Worm (Caenorhabditis elegans) whole organism, L2 larva: ENCODE data around the gene C33F10.11.

Experiments used
- C34F6.9 ChIP-seq: fragments of 150-350 bp; optimal IDR thresholded peaks from 2 replicates; lab custom pipeline; 2014; ENCODE audit warnings: missing biosample characterization, missing genetic modification characterization
- F13H6.1 ChIP-seq: sonication (generic microtip); optimal IDR thresholded peaks from 2 replicates; lab custom pipeline; 2016; ENCODE audit warnings: missing genetic modification characterization, missing compliant biosample characterization
- ZK546.5 ChIP-seq: sonication (generic microtip); optimal IDR thresholded peaks from 2 replicates; lab custom pipeline; 2017; ENCODE audit warnings: missing biosample characterization, missing genetic modification characterization
- aly-2 ChIP-seq: fragments of 150-350 bp; optimal IDR thresholded peaks from 2 replicates; lab custom pipeline; 2014; ENCODE audit warnings: missing biosample characterization, missing genetic modification characterization
- blmp-1 ChIP-seq: sonication (generic microtip); optimal IDR thresholded peaks from 2 replicates; lab custom pipeline; 2017; ENCODE audit warnings: missing genetic modification characterization, mild to moderate bottlenecking, missing compliant biosample characterization, antibody characterized with exemption, moderate library complexity; ENCODE audit not compliant: insufficient read depth
- ceh-82 ChIP-seq: fragments of 150-350 bp; optimal IDR thresholded peaks from 2 replicates; lab custom pipeline; 2014; ENCODE audit warnings: missing biosample characterization, missing genetic modification characterization
- crh-2 ChIP-seq: sonication (generic microtip); optimal IDR thresholded peaks from 2 replicates; lab custom pipeline; 2017; ENCODE audit warnings: missing biosample characterization, missing genetic modification characterization
- dmd-4 ChIP-seq: sonication (generic microtip); optimal IDR thresholded peaks from 2 replicates; lab custom pipeline; 2017; ENCODE audit warnings: missing biosample characterization, missing genetic modification characterization
- egl-27 ChIP-seq: sonication (generic microtip); optimal IDR thresholded peaks from 3 replicates; lab custom pipeline; 2017; ENCODE audit warnings: missing biosample characterization, missing genetic modification reagents, missing genetic modification characterization
- elt-1 ChIP-seq: fragments of 150-350 bp; optimal IDR thresholded peaks from 2 replicates; lab custom pipeline; 2014; ENCODE audit warnings: missing biosample characterization, missing genetic modification characterization
- elt-3 ChIP-seq: sonication (generic microtip); optimal IDR thresholded peaks from 2 replicates; lab custom pipeline; 2017; ENCODE audit warnings: missing biosample characterization, missing genetic modification characterization
- fos-1 ChIP-seq: fragments of 150-350 bp; optimal IDR thresholded peaks from 2 replicates; lab custom pipeline; 2014; ENCODE audit warnings: missing biosample characterization, missing genetic modification characterization
- gmeb-1 ChIP-seq: fragments of 150-350 bp; optimal IDR thresholded peaks from 2 replicates; lab custom pipeline; 2014; ENCODE audit warnings: missing biosample characterization, missing genetic modification characterization
- lin-11 ChIP-seq: fragments of 150-350 bp; sonication (generic microtip); optimal IDR thresholded peaks from 2 replicates; lab custom pipeline; 2014; ENCODE audit warnings: missing biosample characterization, missing genetic modification characterization, inconsistent platforms, mixed read lengths
- lin-13 ChIP-seq: fragments of 150-350 bp; optimal IDR thresholded peaks from 2 replicates; lab custom pipeline; 2014; ENCODE audit warnings: missing biosample characterization, missing genetic modification reagents, missing genetic modification characterization
- lin-39 ChIP-seq: fragments of 150-350 bp; optimal IDR thresholded peaks from 2 replicates; lab custom pipeline; 2014; ENCODE audit warnings: missing biosample characterization, missing genetic modification reagents, missing genetic modification characterization
- mbf-1 ChIP-seq: sonication (generic microtip); optimal IDR thresholded peaks from 2 replicates; lab custom pipeline; 2017; ENCODE audit warnings: missing biosample characterization, missing genetic modification characterization
- mdl-1 ChIP-seq, 2 experiments: fragments of 150-350 bp in 1 of 2; sonication (generic microtip) in 1 of 2; optimal IDR thresholded peaks; 2 replicates each; lab custom pipeline; 2017; ENCODE audit warnings: missing biosample characterization in 2 of 2, missing genetic modification characterization in 2 of 2
- nhr-10 ChIP-seq: sonication (generic microtip); optimal IDR thresholded peaks from 2 replicates; lab custom pipeline; 2017; ENCODE audit warnings: missing biosample characterization, missing genetic modification characterization
- nhr-11 ChIP-seq: fragments of 150-350 bp; optimal IDR thresholded peaks from 2 replicates; lab custom pipeline; 2014; ENCODE audit warnings: missing biosample characterization, missing genetic modification characterization
- nhr-12 ChIP-seq: fragments of 150-350 bp; optimal IDR thresholded peaks from 2 replicates; lab custom pipeline; 2014; ENCODE audit warnings: missing biosample characterization, missing genetic modification characterization
- nhr-129 ChIP-seq: fragments of 150-350 bp; optimal IDR thresholded peaks from 2 replicates; lab custom pipeline; 2014; ENCODE audit warnings: missing biosample characterization, missing genetic modification characterization
- nhr-21 ChIP-seq: fragments of 150-350 bp; optimal IDR thresholded peaks from 2 replicates; lab custom pipeline; 2014; ENCODE audit warnings: missing biosample characterization, missing genetic modification characterization
- nhr-23 ChIP-seq: fragments of 150-350 bp; optimal IDR thresholded peaks from 2 replicates; lab custom pipeline; 2014; ENCODE audit warnings: missing biosample characterization, missing genetic modification reagents, missing genetic modification characterization
- nhr-237 ChIP-seq: fragments of 150-350 bp; optimal IDR thresholded peaks from 2 replicates; lab custom pipeline; 2014; ENCODE audit warnings: missing biosample characterization, missing genetic modification characterization
- nhr-25 ChIP-seq: fragments of 150-350 bp; sonication (generic microtip); optimal IDR thresholded peaks from 3 replicates; lab custom pipeline; 2014; ENCODE audit warnings: missing biosample characterization, missing genetic modification characterization
- nhr-6 ChIP-seq: fragments of 150-350 bp; optimal IDR thresholded peaks from 2 replicates; lab custom pipeline; 2014; ENCODE audit warnings: missing biosample characterization, missing genetic modification characterization
- nhr-77 ChIP-seq: fragments of 150-350 bp; optimal IDR thresholded peaks from 2 replicates; lab custom pipeline; 2014; ENCODE audit warnings: missing biosample characterization, missing genetic modification characterization
- sem-4 ChIP-seq: fragments of 150-350 bp; optimal IDR thresholded peaks from 2 replicates; lab custom pipeline; 2014; ENCODE audit warnings: missing biosample characterization, missing genetic modification reagents, missing genetic modification characterization
- skn-1 ChIP-seq: sonication (generic microtip); optimal IDR thresholded peaks from 2 replicates; lab custom pipeline; 2017; ENCODE audit warnings: missing biosample characterization, missing genetic modification characterization
- sma-3 ChIP-seq: sonication (generic microtip); optimal IDR thresholded peaks from 2 replicates; lab custom pipeline; 2016; ENCODE audit warnings: missing genetic modification reagents, missing genetic modification characterization, missing compliant biosample characterization
- sma-9 ChIP-seq, 2 experiments: fragments of 150-350 bp in 1 of 2; sonication (generic microtip) in 1 of 2; optimal IDR thresholded peaks; 2 replicates each; lab custom pipeline; 2014 to 2016; ENCODE audit warnings: missing genetic modification characterization in 2 of 2, mild to moderate bottlenecking in 1 of 2, missing biosample characterization in 1 of 2, missing compliant biosample characterization in 1 of 2, missing genetic modification reagents in 1 of 2, moderate library complexity in 1 of 2
- snpc-4 ChIP-seq: fragments of 150-350 bp; optimal IDR thresholded peaks from 2 replicates; lab custom pipeline; 2014; ENCODE audit warnings: missing biosample characterization, missing genetic modification characterization
- unc-39 ChIP-seq: fragments of 150-350 bp; optimal IDR thresholded peaks from 2 replicates; lab custom pipeline; 2014; ENCODE audit warnings: missing biosample characterization, missing genetic modification characterization
- unc-55 ChIP-seq: fragments of 150-350 bp; sonication (generic microtip); optimal IDR thresholded peaks from 3 replicates; lab custom pipeline; 2014; ENCODE audit warnings: missing biosample characterization, missing genetic modification reagents, missing genetic modification characterization
- unc-62 ChIP-seq: fragments of 150-350 bp; optimal IDR thresholded peaks from 2 replicates; lab custom pipeline; 2014; ENCODE audit warnings: missing biosample characterization, missing genetic modification reagents, missing genetic modification characterization
- zag-1 ChIP-seq: fragments of 150-350 bp; optimal IDR thresholded peaks from 2 replicates; lab custom pipeline; 2014; ENCODE audit warnings: missing biosample characterization, missing genetic modification characterization
- ztf-1 ChIP-seq: fragments of 200-800 bp; sonication (Bioruptor generic); conservative IDR thresholded peaks from 2 replicates; pipeline ENCODE4 v1.3.6; 2022; ENCODE audit warnings: missing genetic modification characterization, missing compliant biosample characterization
- ztf-4 ChIP-seq: fragments of 150-350 bp; optimal IDR thresholded peaks from 2 replicates; lab custom pipeline; 2014; ENCODE audit warnings: missing biosample characterization, missing genetic modification characterization

Gene C33F10.11

ce11 chrII:4834761-4835160, at the start of gene C33F10.11, which contains the start of gene C33F10.1:
Gene C33F10.11, minus strand, starts transcription at chrII:4834861.
Gene C33F10.1, plus strand, starts transcription at chrII:4835023.
- no peak for TF ChIP-seq nhr-12 (tag; lab: Kevin White, UChicago)
- TF ChIP-seq mdl-1 (tag; optimal IDR thresholded peaks at IDR 0.05; lab: Kevin White, UChicago) = no peak
- TF ChIP-seq blmp-1 (tag; lab: Kevin White, UChicago) = no peak
- TF ChIP-seq C34F6.9 (tag; lab: Kevin White, UChicago) = no peak
- TF ChIP-seq lin-13 (GFP tag; lab: Kevin White, UChicago) = no peak
- no peak for TF ChIP-seq ceh-82 (tag; lab: Kevin White, UChicago)
- no peak for TF ChIP-seq aly-2 (tag; lab: Kevin White, UChicago)
- TF ChIP-seq nhr-10 (tag; lab: Kevin White, UChicago) = no peak
- no peak for TF ChIP-seq ztf-1 (GFP tag; lab: Robert Waterston, UW)
- no peak for TF ChIP-seq nhr-77 (tag; lab: Kevin White, UChicago)
- no peak for TF ChIP-seq elt-1 (tag; lab: Kevin White, UChicago)
- TF ChIP-seq skn-1 (tag; lab: Kevin White, UChicago) = no peak
- no peak for TF ChIP-seq mbf-1
- TF ChIP-seq lin-11 (tag; lab: Kevin White, UChicago) = no peak
- TF ChIP-seq nhr-25 (tag; lab: Kevin White, UChicago) = no peak

DNA sequence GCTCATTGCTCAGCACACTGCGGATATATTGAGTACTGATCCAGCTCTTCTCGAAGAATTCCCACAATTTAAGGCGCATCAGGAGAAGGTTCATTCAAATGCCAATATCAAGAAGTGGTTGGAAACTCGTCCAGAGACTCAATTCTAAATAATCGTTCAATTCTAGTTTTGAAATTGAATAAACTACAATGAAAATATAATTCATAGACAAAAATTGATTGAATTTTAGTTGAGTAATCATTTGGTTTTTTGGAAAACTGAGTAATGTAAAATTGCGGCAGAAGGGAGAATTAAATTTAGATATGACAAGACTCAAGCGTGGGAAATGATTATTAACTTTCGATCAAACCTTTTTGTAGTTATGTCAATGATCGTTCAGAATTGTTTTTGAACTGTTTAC, 49.7 kb upstream of the C33F10.11 start:
- no peak for TF ChIP-seq dmd-4 (tag; lab: Kevin White, UChicago)
- no peak for TF ChIP-seq snpc-4 (tag; lab: Kevin White, UChicago)
- no peak for TF ChIP-seq unc-39 (tag; lab: Kevin White, UChicago)
- TF ChIP-seq ZK546.5 (tag; lab: Kevin White, UChicago) = no peak
- no peak for TF ChIP-seq nhr-25 (tag; lab: Kevin White, UChicago)
- TF ChIP-seq gmeb-1 (tag; lab: Kevin White, UChicago) = no peak
- TF ChIP-seq sem-4 = no peak
- no peak for TF ChIP-seq lin-11 (tag; lab: Kevin White, UChicago)
- TF ChIP-seq egl-27 (tag; lab: Kevin White, UChicago) = no peak
- TF ChIP-seq nhr-77 (tag; lab: Kevin White, UChicago) = no peak
- no peak for TF ChIP-seq sma-3 (GFP tag; lab: Kevin White, UChicago)
- TF ChIP-seq lin-39 (tag; lab: Kevin White, UChicago) = no peak
- no peak for TF ChIP-seq nhr-23
- no peak for TF ChIP-seq unc-62 (GFP tag; lab: Kevin White, UChicago)
- no peak for TF ChIP-seq zag-1
- no peak for TF ChIP-seq nhr-21 (tag; lab: Kevin White, UChicago)

DNA sequence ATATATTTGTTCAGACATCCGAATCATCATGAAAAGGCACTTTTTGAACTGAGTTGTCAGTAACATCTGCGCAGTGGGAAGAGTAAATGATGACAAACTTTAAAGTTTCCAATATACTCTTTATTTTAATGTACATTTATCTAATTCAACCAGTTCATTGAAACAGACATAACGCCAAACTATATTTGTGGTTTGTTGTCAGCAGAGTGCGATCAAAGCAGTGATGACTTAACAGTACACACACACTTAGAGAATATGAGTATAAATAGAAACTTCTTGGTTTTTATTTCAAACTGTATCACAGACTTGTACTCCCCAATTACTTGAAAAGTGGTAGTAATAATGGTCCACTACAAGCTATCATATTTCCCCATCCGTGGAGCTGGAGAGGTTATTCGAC, 48.8 kb upstream of the C33F10.11 start, which contains the start of gene gst-8:
gst-8 (plus strand) TSS at position 301 of the 400 bp plus-strand sequence.
- TF ChIP-seq skn-1 (tag; lab: Kevin White, UChicago) (peak; percentile 56), nhr-6 (tag; lab: Kevin White, UChicago) (no peak)

- peak; percentile 38 for TF ChIP-seq nhr-25 (tag; lab: Kevin White, UChicago)
- no peak for TF ChIP-seq gmeb-1 (tag; lab: Kevin White, UChicago)
- no peak for TF ChIP-seq snpc-4 (tag; lab: Kevin White, UChicago)
- TF ChIP-seq crh-2 (tag; lab: Kevin White, UChicago) = peak; percentile 1
Observed at ce11 chrII:4882498-4882897, 47.8 kb upstream of the C33F10.11 start.

DNA sequence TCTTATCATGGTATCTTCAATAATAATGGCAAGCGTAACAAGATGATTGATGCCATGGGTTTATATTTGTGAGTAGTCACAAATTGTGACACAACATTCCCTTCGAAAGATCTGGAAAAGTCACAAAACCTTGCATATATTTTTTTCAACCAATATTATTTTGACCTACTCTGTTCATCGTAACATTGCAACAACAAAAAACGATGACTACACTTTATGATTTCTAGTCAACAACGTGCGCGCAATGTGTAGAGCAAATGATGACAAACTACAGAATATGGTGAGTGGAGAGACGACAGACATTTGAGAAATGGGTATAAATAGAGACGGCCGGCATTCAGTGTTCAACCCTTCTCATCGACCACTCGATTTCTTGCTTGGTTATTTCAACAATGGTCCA, 47.1 kb upstream of the C33F10.11 start, which contains the start of gene gst-7:
gst-7 (plus strand) TSS at position 336 of the 400 bp plus-strand sequence.
- no peak for TF ChIP-seq unc-62 (GFP tag; lab: Kevin White, UChicago)
- peak; percentile 15 for TF ChIP-seq unc-55 (GFP tag; lab: Kevin White, UChicago)
- TF ChIP-seq nhr-23 = no peak
- TF ChIP-seq lin-39 (tag; lab: Kevin White, UChicago) = no peak
- no peak for TF ChIP-seq ZK546.5 (tag; lab: Kevin White, UChicago)
- TF ChIP-seq nhr-10 (tag; lab: Kevin White, UChicago) = no peak
- no peak for TF ChIP-seq nhr-237 (tag; lab: Kevin White, UChicago)
- TF ChIP-seq F13H6.1 (tag; lab: Kevin White, UChicago) = peak; percentile 23
- peak; percentile 61 for TF ChIP-seq sma-3 (GFP tag; lab: Kevin White, UChicago)
- TF ChIP-seq unc-39 (tag; lab: Kevin White, UChicago) = no peak
- no peak for TF ChIP-seq elt-3 (tag; lab: Kevin White, UChicago)
- TF ChIP-seq aly-2 (tag; lab: Kevin White, UChicago) = no peak
- TF ChIP-seq skn-1 (tag; lab: Kevin White, UChicago) = peak; percentile 94
- peak; percentile 6 for TF ChIP-seq gmeb-1 (tag; lab: Kevin White, UChicago)
- no peak for TF ChIP-seq ceh-82 (tag; lab: Kevin White, UChicago)
- peak; percentile 62 for TF ChIP-seq nhr-25 (tag; lab: Kevin White, UChicago)
- TF ChIP-seq fos-1 (tag; lab: Kevin White, UChicago) = peak; percentile 64
- no peak for TF ChIP-seq nhr-77 (tag; lab: Kevin White, UChicago)
- no peak for TF ChIP-seq nhr-21 (tag; lab: Kevin White, UChicago)
- no peak for TF ChIP-seq sem-4
- TF ChIP-seq ztf-1 (GFP tag; lab: Robert Waterston, UW) = no peak
- TF ChIP-seq sma-9 (GFP tag; optimal IDR thresholded peaks at IDR 0.05; lab: Kevin White, UChicago) = peak; percentile 75
- no peak for TF ChIP-seq sma-9 (tag; optimal IDR thresholded peaks at IDR 0.05; lab: Kevin White, UChicago)
- TF ChIP-seq nhr-129 (tag; lab: Kevin White, UChicago) = peak; percentile 26
- TF ChIP-seq ztf-4 (tag; lab: Kevin White, UChicago) = no peak
- TF ChIP-seq snpc-4 (tag; lab: Kevin White, UChicago) = no peak
- peak; percentile 1 for TF ChIP-seq C34F6.9 (tag; lab: Kevin White, UChicago)
- peak; percentile 21 for TF ChIP-seq crh-2 (tag; lab: Kevin White, UChicago)
- TF ChIP-seq nhr-11 (tag; lab: Kevin White, UChicago) = no peak
